Worm (Caenorhabditis elegans): ENCODE data around the gene sorf-2.
A peak's percentile ranks its signal among the peaks of the same experiment; 100 is the strongest.

DNA sequence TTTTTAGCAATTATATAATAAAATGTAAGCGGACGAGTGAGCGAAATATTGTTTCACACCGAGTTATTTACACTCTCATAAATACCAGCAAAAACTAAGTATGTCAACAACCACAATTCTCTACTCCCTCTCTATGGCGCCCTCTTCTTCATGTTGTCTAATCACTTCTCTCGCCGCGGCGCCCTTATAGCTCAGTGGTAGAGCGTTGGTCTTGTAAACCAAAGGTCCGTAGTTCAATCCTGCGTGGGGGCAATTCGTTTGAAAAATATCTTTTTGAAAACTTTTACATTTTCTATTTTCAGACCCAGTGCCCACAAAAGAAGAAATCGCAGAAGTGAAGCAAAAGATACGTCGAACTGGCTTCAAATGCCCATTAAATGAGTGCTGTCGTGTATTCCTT is 20.7 kb upstream of the sorf-2 start:
- TF ChIP-seq blmp-1 (tag; optimal IDR thresholded peaks at IDR 0.05; ENCODE audit: insufficient read depth): no peak
- peak; percentile 63 for TF ChIP-seq Y55F3AM.14 (GFP tag; optimal IDR thresholded peaks at IDR 0.05)
- no peak for TF ChIP-seq ZK546.5 (tag; optimal IDR thresholded peaks at IDR 0.05)
- peak; percentile 49 for TF ChIP-seq fos-1 (tag; optimal IDR thresholded peaks at IDR 0.05)
- TF ChIP-seq mdl-1 (tag; optimal IDR thresholded peaks at IDR 0.05): no peak
- no peak for TF ChIP-seq elt-1 (tag; optimal IDR thresholded peaks at IDR 0.05)
- no peak for TF ChIP-seq elt-3 (tag; optimal IDR thresholded peaks at IDR 0.05)

Data from whole organism, L2 larva.